Worm (Caenorhabditis elegans): ENCODE data around the gene lin-23.

The lin-23 gene

DNA sequence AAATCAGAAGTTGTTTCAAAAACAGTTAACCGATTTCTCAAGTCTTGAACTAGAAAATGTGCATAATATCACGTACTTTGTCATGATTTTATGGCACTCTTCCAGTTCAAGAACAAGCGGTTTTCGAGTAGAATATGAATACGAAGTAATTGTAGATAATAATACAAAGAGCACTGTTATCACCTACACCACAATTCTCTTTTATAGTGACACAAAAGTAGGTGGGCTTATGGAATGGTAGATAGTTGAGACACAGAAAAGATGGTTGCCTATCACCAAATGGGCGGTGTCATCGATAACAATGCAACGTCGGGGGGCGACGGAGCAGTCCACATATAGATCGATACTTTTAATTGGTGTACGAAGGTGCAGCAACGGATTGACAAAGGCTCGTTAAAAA lies 42.4 kb upstream of the lin-23 start (continued):
- peak; percentile 47 for TF ChIP-seq mxl-3 (GFP tag; optimal IDR thresholded peaks at IDR 0.05)
- TF ChIP-seq fos-1 (tag; optimal IDR thresholded peaks at IDR 0.05), result no peak
- no peak for TF ChIP-seq zip-11 (GFP tag; IDR thresholded peaks at IDR 0.05)
- TF ChIP-seq lin-39 (tag; optimal IDR thresholded peaks at IDR 0.05), result no peak
- TF ChIP-seq nhr-48 (tag; optimal IDR thresholded peaks at IDR 0.05), result peak; percentile 59
- TF ChIP-seq madf-9 (GFP tag; conservative IDR thresholded peaks at IDR 0.05), result no peak
- TF ChIP-seq ama-1 (optimal IDR thresholded peaks at IDR 0.05), result peak; percentile 43
- peak; percentile 53 for TF ChIP-seq aha-1 (tag)
- TF ChIP-seq T26A8.4 (GFP tag; IDR thresholded peaks at IDR 0.05), result no peak
- peak; percentile 76 for TF ChIP-seq php-3 (GFP tag; IDR thresholded peaks at IDR 0.05)
- peak; percentile 58 for TF ChIP-seq nhr-10 (tag; optimal IDR thresholded peaks at IDR 0.05)
- TF ChIP-seq ceh-62 (tag; optimal IDR thresholded peaks at IDR 0.05), result no peak
- peak; percentile 13 for TF ChIP-seq hlh-30 (tag; optimal IDR thresholded peaks at IDR 0.05; ENCODE audit: insufficient read depth)
- TF ChIP-seq daf-8 (GFP tag; IDR thresholded peaks at IDR 0.05), result no peak
- peak; percentile 97 for TF ChIP-seq nhr-28 (tag; optimal IDR thresholded peaks at IDR 0.05)
- peak; percentile 99 for TF ChIP-seq pqm-1 (tag; optimal IDR thresholded peaks at IDR 0.05)
- TF ChIP-seq daf-16 (GFP tag; optimal IDR thresholded peaks at IDR 0.05), result peak in 1 of 2 experiments; percentile 9
- peak; percentile 62 for TF ChIP-seq daf-16 (tag; optimal IDR thresholded peaks at IDR 0.05)
- peak; percentile 9 for TF ChIP-seq T20F7.1 (GFP tag; optimal IDR thresholded peaks at IDR 0.05)
- no peak for TF ChIP-seq aly-2 (tag; optimal IDR thresholded peaks at IDR 0.05)
- no peak for TF ChIP-seq zag-1 (tag; optimal IDR thresholded peaks at IDR 0.05)
- no peak for TF ChIP-seq Y5F2A.4 (GFP tag; optimal IDR thresholded peaks at IDR 0.05)
- TF ChIP-seq lin-15B (tag; optimal IDR thresholded peaks at IDR 0.05), result no peak
- TF ChIP-seq nhr-6 (tag; optimal IDR thresholded peaks at IDR 0.05), result no peak
- TF ChIP-seq lin-1 (GFP tag; IDR thresholded peaks at IDR 0.05), result peak; percentile 73
- no peak for TF ChIP-seq fkh-10 (GFP tag; optimal IDR thresholded peaks at IDR 0.05)
- TF ChIP-seq dve-1 (tag; optimal IDR thresholded peaks at IDR 0.05; ENCODE audit: insufficient read depth), result peak; percentile 82
- TF ChIP-seq mes-2 (tag; optimal IDR thresholded peaks at IDR 0.05; ENCODE audit: poor library complexity, severe bottlenecking), result peak; percentile 18
- peak; percentile 35 for TF ChIP-seq nhr-102 (tag; optimal IDR thresholded peaks at IDR 0.05)
- TF ChIP-seq ces-1 (GFP tag; optimal IDR thresholded peaks at IDR 0.05), result no peak
- TF ChIP-seq nhr-41 (GFP tag; IDR thresholded peaks at IDR 0.05), result no peak
- TF ChIP-seq unc-62 (GFP tag; optimal IDR thresholded peaks at IDR 0.05 in 1 of 2), result peak in 1 of 2 experiments; percentile 71
- TF ChIP-seq unc-62 (tag; optimal IDR thresholded peaks at IDR 0.05), result no peak
- peak; percentile 88 for TF ChIP-seq hlh-11 (tag; optimal IDR thresholded peaks at IDR 0.05)
- peak; percentile 27 for TF ChIP-seq mep-1 (tag; optimal IDR thresholded peaks at IDR 0.05)
- peak in 1 of 2 experiments; percentile 16 for TF ChIP-seq hif-1 (tag; optimal IDR thresholded peaks at IDR 0.05)
- no peak for TF ChIP-seq pha-4 (GFP tag; IDR thresholded peaks at IDR 0.05)
- no peak for TF ChIP-seq pha-4 (tag; optimal IDR thresholded peaks at IDR 0.05)
- TF ChIP-seq dpl-1 (GFP tag; optimal IDR thresholded peaks at IDR 0.05), result no peak

ce11 chrII:6331222-6331830 lies 39.8 kb upstream of the lin-23 start, which contains the start of gene set-4:
Gene set-4, minus strand, starts transcription at chrII:6331341.
- peak; percentile 77 for TF ChIP-seq duxl-1 (tag; optimal IDR thresholded peaks at IDR 0.05; ENCODE audit: poor library complexity)
- TF ChIP-seq attf-4 (tag; optimal IDR thresholded peaks at IDR 0.05), result no peak
- TF ChIP-seq nhr-41 (GFP tag; IDR thresholded peaks at IDR 0.05), result peak; percentile 22; the same call in 1 of the 2 replicates
- 0 out of 2 replicates have a peak, but pooled peaks have one; percentile 20 for TF ChIP-seq lin-29 (GFP tag; IDR thresholded peaks at IDR 0.05)
- peak; percentile 88 for TF ChIP-seq ceh-20 (GFP tag; IDR thresholded peaks at IDR 0.05)
- TF ChIP-seq unc-62 (GFP tag; optimal IDR thresholded peaks at IDR 0.05 in 1 of 2), result peak in 1 of 2 experiments; percentile 75
- no peak for TF ChIP-seq unc-62 (tag; optimal IDR thresholded peaks at IDR 0.05)
- peak; percentile 96 for TF ChIP-seq hlh-11 (tag; optimal IDR thresholded peaks at IDR 0.05)
- TF ChIP-seq ceh-32 (tag; optimal IDR thresholded peaks at IDR 0.05; ENCODE audit: poor library complexity), result no peak
- 0 out of 2 replicates have a peak, but pooled peaks have one; percentile 59 for TF ChIP-seq daf-19 (GFP tag; conservative IDR thresholded peaks at IDR 0.05)
- no peak for TF ChIP-seq F49E8.2 (tag; optimal IDR thresholded peaks at IDR 0.05; ENCODE audit: borderline replicate concordance)
- 0 out of 2 replicates have a peak, but pooled peaks have one; percentile 20 for TF ChIP-seq php-3 (GFP tag; IDR thresholded peaks at IDR 0.05)
- TF ChIP-seq tra-1 (GFP tag; IDR thresholded peaks at IDR 0.05), result peak; percentile 87
- peak; percentile 87 for TF ChIP-seq nhr-102 (tag; optimal IDR thresholded peaks at IDR 0.05)
- TF ChIP-seq nhr-28 (tag; optimal IDR thresholded peaks at IDR 0.05), result peak; percentile 86
- no peak for TF ChIP-seq snpc-1.2 (GFP tag; IDR thresholded peaks at IDR 0.05)
- TF ChIP-seq spr-1 (tag; optimal IDR thresholded peaks at IDR 0.05), result peak; percentile 87
- peak; percentile 90 for TF ChIP-seq lin-38 (GFP tag; IDR thresholded peaks at IDR 0.05)
- peak; percentile 68 for TF ChIP-seq pha-4 (GFP tag; IDR thresholded peaks at IDR 0.05)
- TF ChIP-seq pha-4 (tag; optimal IDR thresholded peaks at IDR 0.05), result peak; percentile 67
- TF ChIP-seq T26A8.4 (GFP tag; IDR thresholded peaks at IDR 0.05), result peak; percentile 88

Measured in whole organism, L4 larva.